Worm (Caenorhabditis elegans) whole organism, mixed stage, embryonic: Measurements from ENCODE around the gene kin-21.

Experiments used
- M03D4.4 ChIP-seq: sonication (generic microtip); optimal IDR thresholded peaks from 2 replicates; lab custom pipeline; 2017; ENCODE audit warnings: mild to moderate bottlenecking, missing genetic modification characterization, missing compliant biosample characterization
- bed-3 ChIP-seq: fragments of 200-800 bp; sonication (Bioruptor generic); optimal IDR thresholded peaks from 3 replicates; lab custom pipeline; 2018; ENCODE audit warnings: mild to moderate bottlenecking, missing genetic modification characterization, moderate library complexity, missing compliant biosample characterization
- blmp-1 ChIP-seq: fragments of 150-350 bp; optimal IDR thresholded peaks from 2 replicates; lab custom pipeline; 2014; ENCODE audit warnings: missing biosample characterization, missing genetic modification characterization
- ceh-39 ChIP-seq: fragments of 150-350 bp; optimal IDR thresholded peaks from 2 replicates; lab custom pipeline; 2014; ENCODE audit warnings: missing biosample characterization, missing genetic modification characterization
- ceh-43 ChIP-seq: fragments of 200-800 bp; sonication (Bioruptor generic); optimal IDR thresholded peaks from 2 replicates; lab custom pipeline; 2018; ENCODE audit warnings: mild to moderate bottlenecking, missing genetic modification characterization, moderate library complexity, missing compliant biosample characterization
- ceh-83 ChIP-seq: fragments of 200-800 bp; sonication (Bioruptor generic); optimal IDR thresholded peaks from 2 replicates; lab custom pipeline; 2018; ENCODE audit warnings: mild to moderate bottlenecking, missing genetic modification characterization, missing compliant biosample characterization
- ces-1 ChIP-seq: fragments of 150-350 bp; optimal IDR thresholded peaks from 2 replicates; lab custom pipeline; 2014; ENCODE audit warnings: missing biosample characterization, missing genetic modification reagents, missing genetic modification characterization
- cnd-1 ChIP-seq: fragments of 200-800 bp; sonication (Bioruptor generic); optimal IDR thresholded peaks from 2 replicates; lab custom pipeline; 2018; ENCODE audit warnings: mild to moderate bottlenecking, missing genetic modification characterization, missing compliant biosample characterization
- drap-1 ChIP-seq: fragments of 200-800 bp; sonication (Bioruptor generic); optimal IDR thresholded peaks from 3 replicates; lab custom pipeline; 2018; ENCODE audit warnings: mild to moderate bottlenecking, missing genetic modification characterization, missing compliant biosample characterization
- elt-1 ChIP-seq: sonication (generic microtip); optimal IDR thresholded peaks from 2 replicates; lab custom pipeline; 2017; ENCODE audit warnings: missing genetic modification characterization, mild to moderate bottlenecking, missing compliant biosample characterization, antibody characterized with exemption, moderate library complexity, borderline replicate concordance; ENCODE audit not compliant: insufficient read depth
- elt-3 ChIP-seq: fragments of 150-350 bp; optimal IDR thresholded peaks from 2 replicates; lab custom pipeline; 2014; ENCODE audit warnings: missing biosample characterization, missing genetic modification characterization
- flh-1 ChIP-seq: fragments of 200-800 bp; sonication (Bioruptor generic); optimal IDR thresholded peaks from 2 replicates; lab custom pipeline; 2018; ENCODE audit warnings: mild to moderate bottlenecking, missing genetic modification characterization, moderate library complexity, missing compliant biosample characterization
- hlh-1 ChIP-seq: fragments of 150-350 bp; optimal IDR thresholded peaks from 2 replicates; lab custom pipeline; 2014; ENCODE audit warnings: missing biosample characterization, missing genetic modification reagents, missing genetic modification characterization
- lin-32 ChIP-seq: fragments of 200-800 bp; sonication (Bioruptor generic); optimal IDR thresholded peaks from 2 replicates; lab custom pipeline; 2018; ENCODE audit warnings: mild to moderate bottlenecking, missing genetic modification characterization, missing compliant biosample characterization
- lsy-2 ChIP-seq: fragments of 150-350 bp; optimal IDR thresholded peaks from 2 replicates; lab custom pipeline; 2014; ENCODE audit warnings: missing biosample characterization, missing genetic modification characterization
- mab-5 ChIP-seq: fragments of 150-350 bp; optimal IDR thresholded peaks from 2 replicates; lab custom pipeline; 2014; ENCODE audit warnings: missing biosample characterization, missing genetic modification characterization
- mep-1 ChIP-seq: fragments of 150-350 bp; optimal IDR thresholded peaks from 2 replicates; lab custom pipeline; 2017; ENCODE audit warnings: missing biosample characterization, missing genetic modification reagents, missing genetic modification characterization, inconsistent platforms
- mls-2 ChIP-seq: sonication (generic microtip); optimal IDR thresholded peaks from 2 replicates; lab custom pipeline; 2016; ENCODE audit warnings: mild to moderate bottlenecking, missing genetic modification characterization, moderate library complexity, missing compliant biosample characterization
- nhr-12 ChIP-seq: fragments of 150-350 bp; optimal IDR thresholded peaks from 2 replicates; lab custom pipeline; 2014; ENCODE audit warnings: missing biosample characterization, missing genetic modification characterization
- nhr-2 ChIP-seq: fragments of 150-350 bp; optimal IDR thresholded peaks from 2 replicates; lab custom pipeline; 2014; ENCODE audit warnings: missing biosample characterization, missing genetic modification characterization
- nhr-28 ChIP-seq: fragments of 150-350 bp; optimal IDR thresholded peaks from 2 replicates; lab custom pipeline; 2014; ENCODE audit warnings: missing biosample characterization, missing genetic modification characterization
- nhr-76 ChIP-seq: sonication (generic microtip); optimal IDR thresholded peaks from 2 replicates; lab custom pipeline; 2017; ENCODE audit warnings: missing biosample characterization, missing genetic modification characterization
- pha-4 ChIP-seq: fragments of 150-350 bp; optimal IDR thresholded peaks from 2 replicates; lab custom pipeline; 2018; ENCODE audit warnings: missing biosample characterization, missing genetic modification reagents, missing genetic modification characterization
- sem-2 ChIP-seq: fragments of 200-800 bp; sonication (Bioruptor generic); optimal IDR thresholded peaks from 2 replicates; lab custom pipeline; 2018; ENCODE audit warnings: mild to moderate bottlenecking, missing genetic modification characterization, missing compliant biosample characterization
- snpc-4 ChIP-seq: fragments of 150-350 bp; optimal IDR thresholded peaks from 2 replicates; lab custom pipeline; 2014; ENCODE audit warnings: missing biosample characterization, missing genetic modification characterization
- sptf-1 ChIP-seq: sonication (generic microtip); optimal IDR thresholded peaks from 2 replicates; lab custom pipeline; 2017; ENCODE audit warnings: mild to moderate bottlenecking, missing genetic modification characterization, moderate library complexity, missing compliant biosample characterization
- tbx-8 ChIP-seq: fragments of 200-800 bp; sonication (Bioruptor generic); optimal IDR thresholded peaks from 2 replicates; lab custom pipeline; 2018; ENCODE audit warnings: mild to moderate bottlenecking, missing genetic modification characterization, moderate library complexity, missing compliant biosample characterization
- unc-120 ChIP-seq: sonication (generic microtip); optimal IDR thresholded peaks from 2 replicates; lab custom pipeline; 2017; ENCODE audit warnings: missing genetic modification characterization, missing compliant biosample characterization; ENCODE audit not compliant: poor library complexity, severe bottlenecking
- unc-39 ChIP-seq: fragments of 150-350 bp; optimal IDR thresholded peaks from 2 replicates; lab custom pipeline; 2014; ENCODE audit warnings: missing biosample characterization, missing genetic modification characterization
- zip-8 ChIP-seq: fragments of 150-350 bp; optimal IDR thresholded peaks from 2 replicates; lab custom pipeline; 2014; ENCODE audit warnings: missing biosample characterization, missing genetic modification characterization
- ztf-11 ChIP-seq: fragments of 150-350 bp; optimal IDR thresholded peaks from 2 replicates; lab custom pipeline; 2014; ENCODE audit warnings: missing biosample characterization, missing genetic modification characterization

The kin-21 gene

DNA sequence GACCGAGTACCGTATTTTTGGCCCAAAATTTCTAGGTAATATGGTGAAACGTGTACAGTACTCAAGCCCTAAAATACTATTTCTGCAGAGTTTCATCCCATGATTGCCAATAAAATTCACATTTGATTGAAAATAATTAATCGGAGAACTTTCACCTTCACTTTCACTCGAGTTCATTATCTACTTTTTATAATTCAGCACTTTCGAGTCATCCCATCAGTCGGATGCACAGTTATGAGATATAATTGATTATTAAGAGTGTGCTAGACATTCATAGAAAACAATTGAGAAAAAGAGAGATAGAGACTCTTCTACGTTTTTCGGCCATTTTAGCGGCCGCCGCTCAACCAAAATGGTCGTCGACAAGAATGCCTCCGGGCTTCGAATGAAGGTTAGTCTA, 30.0 kb upstream of the kin-21 start, which contains the start of gene fat-3:
Gene fat-3, plus strand, starts transcription at position 313 of the 400 bp plus-strand sequence.
- no peak for TF ChIP-seq nhr-2 (tag; lab: Kevin White, UChicago)
- TF ChIP-seq flh-1 (GFP tag; lab: Kevin White, UChicago): no peak
- TF ChIP-seq bed-3 (GFP tag; lab: Kevin White, UChicago): no peak
- no peak for TF ChIP-seq sem-2 (GFP tag; lab: Kevin White, UChicago)
- TF ChIP-seq nhr-76: no peak
- TF ChIP-seq elt-3: no peak
- TF ChIP-seq lsy-2 (tag; lab: Kevin White, UChicago): no peak
- TF ChIP-seq ces-1 (GFP tag; lab: Kevin White, UChicago): no peak
- TF ChIP-seq nhr-28 (tag; lab: Kevin White, UChicago): no peak
- no peak for TF ChIP-seq ceh-83 (GFP tag; lab: Kevin White, UChicago)
- no peak for TF ChIP-seq unc-39
- no peak for TF ChIP-seq drap-1 (GFP tag; lab: Kevin White, UChicago)
- no peak for TF ChIP-seq cnd-1
- no peak for TF ChIP-seq nhr-12 (tag; lab: Kevin White, UChicago)

DNA sequence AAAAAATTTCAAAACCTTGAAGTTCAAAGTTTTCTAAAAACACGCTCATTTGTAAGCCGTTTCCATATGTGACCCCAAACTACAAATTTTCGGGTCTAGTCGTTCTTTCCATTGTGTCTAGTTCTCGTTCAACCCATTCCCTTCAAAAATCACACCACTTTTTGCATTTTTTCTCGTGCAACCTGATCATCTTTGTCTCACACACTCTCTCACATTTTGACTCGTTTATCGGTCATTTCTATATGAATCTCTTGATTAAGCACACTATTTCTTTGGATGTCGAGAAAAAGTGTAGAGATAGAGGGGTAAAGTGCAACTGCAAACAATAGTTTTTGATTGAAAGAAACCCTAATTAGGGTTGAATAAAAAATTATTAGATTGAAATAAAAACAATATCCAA, 29.1 kb upstream of the kin-21 start:
- TF ChIP-seq ces-1 (GFP tag; lab: Kevin White, UChicago) (peak; percentile 66), unc-120 (tag; lab: Kevin White, UChicago) (peak; percentile 52), ceh-39 (tag; lab: Kevin White, UChicago) (peak; percentile 53), sem-2 (GFP tag; lab: Kevin White, UChicago) (no peak), elt-1 (tag; lab: Kevin White, UChicago) (no peak), hlh-1 (no peak)

DNA sequence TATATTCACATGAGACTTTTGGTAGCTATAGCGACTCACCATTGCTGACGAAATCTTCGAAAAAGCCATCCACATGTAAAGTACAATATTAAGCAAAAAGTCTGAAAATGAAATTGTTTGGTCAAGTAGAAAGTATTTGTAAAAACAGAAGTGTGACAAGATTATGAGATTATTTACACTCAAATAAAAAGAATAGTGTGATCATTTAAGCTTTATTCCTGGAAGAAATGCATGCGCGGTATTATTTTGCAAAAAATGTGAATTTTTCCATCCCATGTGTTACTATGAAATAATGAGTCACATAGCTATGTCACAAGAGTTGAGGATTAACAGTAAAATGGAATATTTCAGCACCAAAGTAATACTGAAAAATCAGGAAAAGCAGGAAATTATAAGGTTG, 22.1 kb upstream of the kin-21 start, which contains the start of gene dct-15:
Gene dct-15, minus strand, starts transcription at position 101 of the 400 bp plus-strand sequence.
- TF ChIP-seq M03D4.4 (tag; lab: Kevin White, UChicago) (no peak), lin-32 (GFP tag; lab: Kevin White, UChicago) (no peak), mls-2 (no peak), mep-1 (no peak)

DNA sequence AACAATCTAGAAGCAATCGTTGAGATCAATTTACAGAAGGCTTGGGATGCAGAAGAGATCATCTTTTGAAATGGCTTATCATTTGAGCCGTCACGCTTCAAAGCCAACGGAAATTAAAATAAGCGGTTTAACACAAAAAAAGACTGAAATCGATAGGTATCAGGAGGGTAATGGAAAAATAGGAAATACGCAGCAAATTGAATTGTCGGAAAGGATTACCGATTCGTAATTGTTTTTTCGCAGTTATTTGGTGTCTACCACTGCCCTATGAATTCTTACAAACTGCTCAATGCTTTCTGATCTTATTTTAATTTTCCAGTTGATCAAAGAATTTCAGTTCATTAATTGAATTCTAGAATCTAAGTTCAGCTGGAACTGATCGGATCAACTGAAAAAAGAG, 21.2 kb upstream of the kin-21 start:
- TF ChIP-seq flh-1 (GFP tag; lab: Kevin White, UChicago): no peak
- no peak for TF ChIP-seq elt-1 (tag; lab: Kevin White, UChicago)
- TF ChIP-seq unc-120 (tag; lab: Kevin White, UChicago): no peak
- no peak for TF ChIP-seq mab-5 (tag; lab: Kevin White, UChicago)
- no peak for TF ChIP-seq zip-8 (tag; lab: Kevin White, UChicago)
- TF ChIP-seq hlh-1: no peak
- no peak for TF ChIP-seq M03D4.4 (tag; lab: Kevin White, UChicago)

DNA sequence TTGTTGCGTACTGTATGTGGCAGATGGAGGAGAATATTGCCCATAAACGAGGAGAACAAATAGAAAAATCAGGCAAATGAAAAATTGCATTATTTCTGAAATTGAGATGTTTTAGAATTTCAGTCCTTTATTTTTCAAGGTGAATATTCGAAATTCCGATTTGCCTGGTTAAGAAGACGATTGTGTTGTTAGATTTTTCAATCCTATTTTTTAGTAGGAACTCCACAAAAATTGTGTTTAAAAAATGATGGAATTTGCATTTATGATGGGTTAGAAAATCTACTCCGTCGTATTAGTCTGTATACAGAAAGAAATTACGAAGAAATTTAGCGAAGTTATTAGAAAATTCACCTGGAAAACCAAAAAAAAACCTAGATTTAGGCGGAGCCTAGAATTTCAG, 17.3 kb upstream of the kin-21 start, which contains the start of gene egl-20:
Gene egl-20, minus strand, starts transcription at position 101 of the 400 bp plus-strand sequence.
- TF ChIP-seq sptf-1 (no peak), ztf-11 (tag; lab: Kevin White, UChicago) (no peak), tbx-8 (GFP tag; lab: Kevin White, UChicago) (no peak), ceh-43 (no peak), mls-2 (no peak), unc-120 (tag; lab: Kevin White, UChicago) (no peak), hlh-1 (no peak), M03D4.4 (tag; lab: Kevin White, UChicago) (no peak), drap-1 (GFP tag; lab: Kevin White, UChicago) (no peak), zip-8 (tag; lab: Kevin White, UChicago) (no peak), snpc-4 (tag; lab: Kevin White, UChicago) (no peak), pha-4 (no peak)

DNA sequence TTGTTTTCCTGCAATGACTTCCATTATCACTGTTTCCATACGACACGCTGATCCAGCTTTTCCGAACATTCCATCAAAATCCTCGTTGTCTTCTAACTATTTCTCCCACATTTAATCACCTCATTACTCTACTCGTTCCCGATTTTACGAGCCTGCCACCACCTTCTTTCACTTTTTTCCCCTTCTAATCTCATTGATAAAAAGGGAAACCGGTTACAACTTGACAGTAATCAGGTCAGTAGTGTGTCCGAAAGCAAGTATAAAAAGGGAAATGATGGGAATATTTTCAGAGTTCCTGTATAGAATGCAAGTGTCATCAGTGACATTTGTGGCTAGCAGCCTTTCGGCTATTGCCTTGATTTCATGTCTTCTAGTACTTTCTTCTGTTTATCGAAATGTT, 11.1 kb upstream of the kin-21 start, which contains the start of gene col-123:
Gene col-123, plus strand, starts transcription at position 301 of the 400 bp plus-strand sequence.
- TF ChIP-seq pha-4: no peak
- TF ChIP-seq sem-2 (GFP tag; lab: Kevin White, UChicago): no peak
- no peak for TF ChIP-seq nhr-2 (tag; lab: Kevin White, UChicago)
- no peak for TF ChIP-seq blmp-1
- no peak for TF ChIP-seq mep-1
- no peak for TF ChIP-seq ceh-43
